Fruit fly (Drosophila melanogaster) S2 (cell line): ENCODE results near the gene GlnRS.

ENCODE experiments used
- CG8478 ChIP-seq: fragments of >200 bp; optimal IDR thresholded peaks from 2 replicates; lab custom pipeline; 2018
- CTCF ChIP-seq, 2 experiments: fragments of >200 bp; optimal IDR thresholded peaks; 2 replicates each; lab custom pipeline; 2018

The GlnRS gene

dm6 chr3R:25289589-25289988 lies 24.1 kb upstream of the GlnRS start, which contains the start of gene CG11893:
TSS of gene CG11893 (plus strand) at chr3R:25289889.
- TF ChIP-seq CG8478 (lab: Kevin White, UChicago) (no peak), CTCF (optimal IDR thresholded peaks at IDR 0.05; lab: Kevin White, UChicago) (no peak)

- TF ChIP-seq CG8478 (lab: Kevin White, UChicago) (no peak), CTCF (optimal IDR thresholded peaks at IDR 0.05; lab: Kevin White, UChicago) (no peak)
Measured at dm6 chr3R:25287128-25287527, 21.6 kb upstream of the GlnRS start, which contains the start of gene CG13658. TSS of gene CG13658 (plus strand) at chr3R:25287474.

dm6 chr3R:25285173-25285572 lies 19.7 kb upstream of the GlnRS start, which contains the start of gene CG31104:
TSS of gene CG31104 (plus strand) at chr3R:25285473.
- TF ChIP-seq CG8478 (lab: Kevin White, UChicago) (no peak), CTCF (optimal IDR thresholded peaks at IDR 0.05; lab: Kevin White, UChicago) (no peak)

dm6 chr3R:25283209-25283670 lies 17.7 kb upstream of the GlnRS start, which contains the start of gene CG31300:
TSS of gene CG31300 (plus strand) at chr3R:25283620.
- TF ChIP-seq CTCF (optimal IDR thresholded peaks at IDR 0.05; lab: Kevin White, UChicago) (no peak), CG8478 (lab: Kevin White, UChicago) (no peak)

- no peak for TF ChIP-seq CG8478 (lab: Kevin White, UChicago)
Measured at dm6 chr3R:25281165-25281564, 15.6 kb upstream of the GlnRS start, which contains the start of gene CG11892. TSS of gene CG11892 (plus strand) at chr3R:25281548.

- TF ChIP-seq CTCF (optimal IDR thresholded peaks at IDR 0.05; lab: Kevin White, UChicago): no peak
- no peak for TF ChIP-seq CG8478 (lab: Kevin White, UChicago)
Measured at dm6 chr3R:25279796-25280350, 14.4 kb upstream of the GlnRS start, which contains the start of gene CG10514. TSS of gene CG10514 (minus strand) at chr3R:25279846.

- TF ChIP-seq CG8478 (lab: Kevin White, UChicago): no peak
- TF ChIP-seq CTCF (optimal IDR thresholded peaks at IDR 0.05; lab: Kevin White, UChicago): no peak
Measured at dm6 chr3R:25277112-25277511, 11.6 kb upstream of the GlnRS start, which contains the start of gene CG10513. TSS of gene CG10513 (minus strand) at chr3R:25277212.

dm6 chr3R:25275276-25275675 lies 9.8 kb upstream of the GlnRS start:
- TF ChIP-seq CTCF (optimal IDR thresholded peaks at IDR 0.05; lab: Kevin White, UChicago) (no peak), CG8478 (lab: Kevin White, UChicago) (no peak)

dm6 chr3R:25273537-25273936 lies 8.0 kb upstream of the GlnRS start, which contains the start of gene CG11878:
TSS of gene CG11878 (plus strand) at chr3R:25273837.
- TF ChIP-seq CTCF (optimal IDR thresholded peaks at IDR 0.05; lab: Kevin White, UChicago) (no peak), CG8478 (lab: Kevin White, UChicago) (no peak)

- TF ChIP-seq CTCF (optimal IDR thresholded peaks at IDR 0.05; lab: Kevin White, UChicago) (no peak), CG8478 (lab: Kevin White, UChicago) (no peak)
Measured at dm6 chr3R:25269909-25270308, 4.4 kb upstream of the GlnRS start, which contains the start of the genes CG11889 and CG11891. TSS of gene CG11889 (plus strand) at chr3R:25270209. TSS of gene CG11891 (plus strand) at chr3R:25270209.

dm6 chr3R:25266751-25267150 lies 1.2 kb upstream of the GlnRS start:
- no peak for TF ChIP-seq CTCF (optimal IDR thresholded peaks at IDR 0.05; lab: Kevin White, UChicago)
- TF ChIP-seq CG8478 (lab: Kevin White, UChicago): no peak

dm6 chr3R:25262322-25262761 lies 3.2 kb downstream of the GlnRS start, which contains the start of the genes Kdsr and CG11858:
TSS of gene Kdsr (minus strand) at chr3R:25262498.
TSS of gene CG11858 (plus strand) at chr3R:25262741.
- TF ChIP-seq CG8478 (lab: Kevin White, UChicago) (no peak), CTCF (optimal IDR thresholded peaks at IDR 0.05; lab: Kevin White, UChicago) (no peak)

dm6 chr3R:25260670-25261069 lies 4.9 kb downstream of the GlnRS start:
- TF ChIP-seq CG8478 (lab: Kevin White, UChicago) (no peak), CTCF (optimal IDR thresholded peaks at IDR 0.05; lab: Kevin White, UChicago) (no peak)

dm6 chr3R:25258628-25259240 lies 6.8 kb downstream of the GlnRS start, which contains the start of gene CG11857:
TSS of gene CG11857 (plus strand) at chr3R:25258898.
- TF ChIP-seq CTCF (optimal IDR thresholded peaks at IDR 0.05; lab: Kevin White, UChicago): peak; percentile 7 to 17
- no peak for TF ChIP-seq CG8478 (lab: Kevin White, UChicago)
